Worm (Caenorhabditis elegans): ENCODE results near the gene ZK287.1.

DNA sequence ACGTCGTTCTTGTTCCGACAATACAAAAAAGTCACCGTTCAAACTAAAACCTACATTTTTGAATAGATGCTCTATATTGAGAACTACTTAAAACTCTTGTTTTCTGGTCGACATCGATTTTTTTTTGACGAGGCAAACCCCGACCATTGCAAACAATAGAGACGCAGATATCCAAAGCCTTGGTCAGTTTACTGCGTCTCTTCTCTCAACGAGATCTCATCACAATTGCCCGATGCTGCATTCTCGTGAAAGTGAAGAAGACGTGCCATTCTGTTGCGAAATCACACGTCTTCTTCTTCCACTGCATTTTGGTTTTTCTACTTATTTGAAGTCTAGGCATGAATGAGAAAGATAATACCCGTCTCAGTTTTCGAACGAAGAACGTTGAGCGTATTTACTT lies 37.9 kb downstream of the ZK287.1 start:
- TF ChIP-seq B0310.2 (tag; optimal IDR thresholded peaks at IDR 0.05) (no peak), ama-1 (optimal IDR thresholded peaks at IDR 0.05) (no peak), hmbx-1 (tag; optimal IDR thresholded peaks at IDR 0.05) (no peak), hmg-4 (GFP tag; optimal IDR thresholded peaks at IDR 0.05) (no peak), pes-1 (GFP tag; IDR thresholded peaks at IDR 0.05) (no peak), scrt-1 (GFP tag; IDR thresholded peaks at IDR 0.05) (no peak), ets-7 (tag; optimal IDR thresholded peaks at IDR 0.05) (no peak), sea-1 (GFP tag; conservative IDR thresholded peaks at IDR 0.05) (no peak), flt-1 (GFP tag; IDR thresholded peaks at IDR 0.05) (no peak), tbx-37 (GFP tag; conservative IDR thresholded peaks at IDR 0.05) (no peak), hnd-1 (tag; optimal IDR thresholded peaks at IDR 0.05) (no peak)
